Worm (Caenorhabditis elegans): ENCODE data around the gene npp-22.

DNA sequence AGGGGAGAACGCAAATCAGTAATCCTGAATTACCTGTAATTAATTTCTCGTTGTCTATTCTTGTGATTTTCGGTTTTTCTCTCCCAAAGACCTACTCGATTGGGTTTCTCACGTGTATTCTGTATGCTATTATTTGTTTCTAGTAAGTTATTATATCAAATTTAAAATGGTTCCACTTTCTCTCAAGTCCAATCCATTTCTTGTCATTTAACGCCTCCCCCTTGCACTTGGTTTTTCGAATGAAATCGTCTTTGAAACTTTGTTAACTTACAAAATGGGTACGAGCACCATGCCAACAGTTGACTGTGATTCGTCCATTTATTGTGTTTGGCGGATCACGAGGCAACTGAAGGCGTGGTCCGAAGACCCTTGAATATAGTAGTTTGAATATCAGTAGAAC lies 36.4 kb upstream of the npp-22 start:
- TF ChIP-seq ama-1 (optimal IDR thresholded peaks at IDR 0.05) = no peak
- no peak for TF ChIP-seq ZK546.5 (tag; optimal IDR thresholded peaks at IDR 0.05)
- TF ChIP-seq mdl-1 (tag; optimal IDR thresholded peaks at IDR 0.05) = no peak
- TF ChIP-seq nhr-11 (tag; optimal IDR thresholded peaks at IDR 0.05) = no peak
- no peak for TF ChIP-seq nhr-25 (tag; optimal IDR thresholded peaks at IDR 0.05)
- TF ChIP-seq zag-1 (tag; optimal IDR thresholded peaks at IDR 0.05) = no peak
- TF ChIP-seq unc-62 (GFP tag; optimal IDR thresholded peaks at IDR 0.05) = no peak
- TF ChIP-seq elt-3 (tag; optimal IDR thresholded peaks at IDR 0.05) = no peak
- no peak for TF ChIP-seq ceh-16 (tag; optimal IDR thresholded peaks at IDR 0.05)
- no peak for TF ChIP-seq lin-39 (tag; optimal IDR thresholded peaks at IDR 0.05)
- no peak for TF ChIP-seq nhr-23 (tag; optimal IDR thresholded peaks at IDR 0.05)

Data from whole organism, L2 larva.